Worm (Caenorhabditis elegans) whole organism, L2 larva: Measurements from ENCODE around the gene egas-3.

Source experiments
- elt-1 ChIP-seq: fragments of 150-350 bp; optimal IDR thresholded peaks from 2 replicates; lab custom pipeline; 2014; ENCODE audit warnings: missing biosample characterization, missing genetic modification characterization
- lin-39 ChIP-seq: fragments of 150-350 bp; optimal IDR thresholded peaks from 2 replicates; lab custom pipeline; 2014; ENCODE audit warnings: missing biosample characterization, missing genetic modification reagents, missing genetic modification characterization
- nhr-11 ChIP-seq: fragments of 150-350 bp; optimal IDR thresholded peaks from 2 replicates; lab custom pipeline; 2014; ENCODE audit warnings: missing biosample characterization, missing genetic modification characterization
- nhr-12 ChIP-seq: fragments of 150-350 bp; optimal IDR thresholded peaks from 2 replicates; lab custom pipeline; 2014; ENCODE audit warnings: missing biosample characterization, missing genetic modification characterization
- nhr-21 ChIP-seq: fragments of 150-350 bp; optimal IDR thresholded peaks from 2 replicates; lab custom pipeline; 2014; ENCODE audit warnings: missing biosample characterization, missing genetic modification characterization
- nhr-23 ChIP-seq: fragments of 150-350 bp; optimal IDR thresholded peaks from 2 replicates; lab custom pipeline; 2014; ENCODE audit warnings: missing biosample characterization, missing genetic modification reagents, missing genetic modification characterization
- nhr-237 ChIP-seq: fragments of 150-350 bp; optimal IDR thresholded peaks from 2 replicates; lab custom pipeline; 2014; ENCODE audit warnings: missing biosample characterization, missing genetic modification characterization
- unc-62 ChIP-seq: fragments of 150-350 bp; optimal IDR thresholded peaks from 2 replicates; lab custom pipeline; 2014; ENCODE audit warnings: missing biosample characterization, missing genetic modification reagents, missing genetic modification characterization
- ztf-11 ChIP-seq: sonication (generic microtip); optimal IDR thresholded peaks from 2 replicates; lab custom pipeline; 2017; ENCODE audit warnings: missing biosample characterization, missing genetic modification characterization
- ztf-4 ChIP-seq: fragments of 150-350 bp; optimal IDR thresholded peaks from 2 replicates; lab custom pipeline; 2014; ENCODE audit warnings: missing biosample characterization, missing genetic modification characterization

- TF ChIP-seq lin-39 (tag; lab: Kevin White, UChicago) (no peak), ztf-4 (tag; lab: Kevin White, UChicago) (no peak), nhr-23 (tag; lab: Kevin White, UChicago) (no peak), nhr-11 (tag; lab: Kevin White, UChicago) (no peak), nhr-21 (tag; lab: Kevin White, UChicago) (no peak), unc-62 (GFP tag; lab: Kevin White, UChicago) (no peak), ztf-11 (tag; lab: Kevin White, UChicago) (no peak), elt-1 (tag; lab: Kevin White, UChicago) (no peak), nhr-12 (tag; lab: Kevin White, UChicago) (no peak), nhr-237 (tag; lab: Kevin White, UChicago) (no peak)
Observed at ce11 chrV:18656363-18656762, 20.2 kb upstream of the egas-3 start.
